Worm (Caenorhabditis elegans): Measurements from ENCODE around the gene skn-1.

DNA sequence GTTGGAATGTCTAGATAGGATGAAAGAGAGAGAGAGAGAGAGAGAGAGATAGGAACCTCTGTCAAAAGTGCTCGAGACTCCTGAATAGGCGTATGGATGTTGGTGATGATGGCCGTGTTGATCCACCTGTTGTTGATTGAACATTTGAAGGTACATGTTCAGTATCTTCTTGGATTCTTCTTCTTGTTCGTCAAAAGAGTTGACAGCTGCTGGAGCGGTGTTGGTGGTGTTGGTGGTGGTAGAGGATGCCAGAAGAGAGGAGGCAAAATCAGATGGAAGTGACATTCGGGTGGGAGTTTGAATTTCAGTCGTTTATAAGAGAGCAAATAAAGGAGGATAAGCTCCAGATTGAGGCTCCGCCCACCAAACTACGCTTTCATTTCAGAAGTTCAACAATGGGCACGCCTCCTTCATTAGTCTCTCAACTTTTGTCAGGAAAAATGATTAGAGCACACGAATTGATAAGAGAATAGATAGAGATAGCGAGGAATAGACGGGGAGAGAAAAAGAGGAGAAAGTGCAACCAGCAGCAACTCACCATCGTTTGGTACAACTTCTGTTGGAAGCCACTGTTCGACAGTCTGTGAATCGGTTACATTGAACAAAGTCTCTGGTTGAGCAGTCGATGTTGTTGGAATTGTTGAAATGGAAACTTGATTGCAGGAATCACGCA, 7.2 kb downstream of the skn-1 start:
- TF ChIP-seq madf-2 (tag; optimal IDR thresholded peaks at IDR 0.05): no peak
- no peak for TF ChIP-seq lim-6 (tag; optimal IDR thresholded peaks at IDR 0.05)
- TF ChIP-seq zip-5 (tag; optimal IDR thresholded peaks at IDR 0.05): no peak
- TF ChIP-seq K02D7.2 (tag; optimal IDR thresholded peaks at IDR 0.05): no peak
- TF ChIP-seq hlh-30 (tag; optimal IDR thresholded peaks at IDR 0.05; ENCODE audit: insufficient read depth): no peak
